Worm (Caenorhabditis elegans) whole organism, early embryonic: ENCODE results near the gene C50F4.6.

ENCODE experiments used
- B0310.2 ChIP-seq: sonication (generic microtip); optimal IDR thresholded peaks from 2 replicates; lab custom pipeline; 2016; ENCODE audit warnings: mild to moderate bottlenecking, missing genetic modification characterization, missing compliant biosample characterization
- aly-1 ChIP-seq: sonication (generic microtip); optimal IDR thresholded peaks from 2 replicates; lab custom pipeline; 2016; ENCODE audit warnings: missing genetic modification characterization, missing compliant biosample characterization
- ama-1 ChIP-seq: fragments of 150-350 bp; optimal IDR thresholded peaks from 2 replicates; lab custom pipeline; 2014
- ceh-13 ChIP-seq: fragments of 200-800 bp; sonication (Bioruptor generic); optimal IDR thresholded peaks from 2 replicates; lab custom pipeline; 2018; ENCODE audit warnings: mild to moderate bottlenecking, missing genetic modification characterization, missing compliant biosample characterization
- ceh-36 ChIP-seq: sonication (generic microtip); optimal IDR thresholded peaks from 2 replicates; lab custom pipeline; 2016; ENCODE audit warnings: missing genetic modification characterization, inconsistent platforms, missing compliant biosample characterization
- ets-7 ChIP-seq: sonication (generic microtip); optimal IDR thresholded peaks from 2 replicates; lab custom pipeline; 2016; ENCODE audit warnings: missing genotype, missing genetic modification characterization, missing compliant biosample characterization
- hnd-1 ChIP-seq: sonication (generic microtip); optimal IDR thresholded peaks from 2 replicates; lab custom pipeline; 2016; ENCODE audit warnings: missing genetic modification characterization, missing compliant biosample characterization
- scrt-1 ChIP-seq: fragments of 200-800 bp; sonication (Bioruptor generic); IDR thresholded peaks from 2 replicates; pipeline ENCODE4 v1.3.6; 2022; ENCODE audit warnings: missing genetic modification characterization, missing compliant biosample characterization
- tbx-11 ChIP-seq: fragments of 200-800 bp; sonication (Bioruptor generic); IDR thresholded peaks from 2 replicates; pipeline ENCODE4 v1.3.6; 2022; ENCODE audit warnings: missing genetic modification characterization, missing compliant biosample characterization
- tbx-37 ChIP-seq: fragments of 200-800 bp; sonication (Bioruptor generic); conservative IDR thresholded peaks from 2 replicates; pipeline ENCODE4 v1.3.6; 2022; ENCODE audit warnings: missing genetic modification reagents, missing genetic modification characterization, missing compliant biosample characterization
- tra-4 ChIP-seq: sonication (generic microtip); optimal IDR thresholded peaks from 2 replicates; lab custom pipeline; 2017; ENCODE audit warnings: missing genetic modification characterization, missing compliant biosample characterization

DNA sequence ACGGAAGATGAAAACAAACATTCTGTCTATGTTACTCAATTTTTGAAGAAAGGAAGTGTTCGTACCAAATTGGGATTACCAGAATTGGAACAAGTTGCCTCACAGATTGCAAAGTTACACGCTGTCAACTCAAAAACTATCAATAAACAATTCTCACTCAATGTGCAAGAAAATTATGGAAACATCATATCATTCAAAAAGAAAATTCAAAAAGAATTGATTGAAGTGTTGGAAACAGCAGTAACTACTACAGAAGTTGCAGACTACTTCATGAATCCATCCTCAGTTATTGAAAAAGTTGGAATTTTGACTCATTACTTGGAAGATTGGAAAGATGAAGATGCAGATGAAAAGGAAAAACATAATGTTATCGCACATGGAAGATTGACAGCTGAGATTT lies 17.9 kb upstream of the C50F4.6 start:
- no peak for TF ChIP-seq tbx-11 (GFP tag; lab: Robert Waterston, UW)
- no peak for TF ChIP-seq tbx-37 (GFP tag; lab: Robert Waterston, UW)
- TF ChIP-seq ama-1 (lab: Kevin White, UChicago): no peak
- TF ChIP-seq aly-1 (tag; lab: Kevin White, UChicago): no peak
- no peak for TF ChIP-seq hnd-1
- TF ChIP-seq ceh-13 (GFP tag; lab: Kevin White, UChicago): no peak
- TF ChIP-seq tra-4 (tag; lab: Kevin White, UChicago): no peak
- no peak for TF ChIP-seq scrt-1
- no peak for TF ChIP-seq B0310.2 (tag; lab: Kevin White, UChicago)
- TF ChIP-seq ceh-36 (tag; lab: Kevin White, UChicago): no peak
- no peak for TF ChIP-seq ets-7 (tag; lab: Kevin White, UChicago)
